Worm (Caenorhabditis elegans) whole organism, L4 larva: ENCODE data around the gene arrd-13.

Experiments
- D1046.2 ChIP-seq: fragments of 200-800 bp; sonication (Bioruptor generic); IDR thresholded peaks from 2 replicates; pipeline ENCODE4 v1.3.6; 2022; ENCODE audit warnings: missing genetic modification characterization, missing compliant biosample characterization
- F49E8.2 ChIP-seq: sonication (generic microtip); optimal IDR thresholded peaks from 2 replicates; lab custom pipeline; 2016; ENCODE audit warnings: missing compliant biosample characterization, mild to moderate bottlenecking, missing genetic modification characterization, borderline replicate concordance
- R02D3.7 ChIP-seq: fragments of 150-350 bp; sonication (generic microtip); optimal IDR thresholded peaks from 3 replicates; lab custom pipeline; 2014; ENCODE audit warnings: missing biosample characterization, missing genetic modification characterization
- T26A8.4 ChIP-seq: fragments of 200-800 bp; sonication (Bioruptor generic); IDR thresholded peaks from 2 replicates; pipeline ENCODE4 v1.3.6; 2022; ENCODE audit warnings: missing genetic modification characterization, missing compliant biosample characterization
- Y105C5A.15 ChIP-seq: fragments of 200-800 bp; sonication (Bioruptor generic); IDR thresholded peaks from 2 replicates; pipeline ENCODE4 v1.3.6; 2022; ENCODE audit warnings: missing genetic modification characterization, missing compliant biosample characterization
- Y48G9A.11 ChIP-seq: fragments of 200-800 bp; sonication (Bioruptor generic); IDR thresholded peaks from 2 replicates; pipeline ENCODE4 v1.3.6; 2022; ENCODE audit warnings: missing genetic modification reagents, missing genetic modification characterization, missing compliant biosample characterization
- Y75B8A.6 ChIP-seq: fragments of 200-800 bp; sonication (Bioruptor generic); IDR thresholded peaks from 2 replicates; pipeline ENCODE4 v1.3.6; 2022; ENCODE audit warnings: missing genetic modification reagents, missing genetic modification characterization, missing compliant biosample characterization
- aha-1 ChIP-seq: fragments of 150-350 bp; peaks from one replicate; lab custom pipeline; 2014; ENCODE audit warnings: missing biosample characterization, missing genetic modification characterization
- attf-4 ChIP-seq: sonication (generic microtip); optimal IDR thresholded peaks from 3 replicates; lab custom pipeline; 2017; ENCODE audit warnings: missing biosample characterization, missing genetic modification characterization
- ceh-44 ChIP-seq: fragments of 200-800 bp; sonication (Bioruptor generic); IDR thresholded peaks from 2 replicates; pipeline ENCODE4 v1.3.6; 2022; ENCODE audit warnings: missing genetic modification reagents, missing genetic modification characterization, missing compliant biosample characterization
- cey-2 ChIP-seq: sonication (generic microtip); optimal IDR thresholded peaks from 3 replicates; lab custom pipeline; 2017; ENCODE audit warnings: missing genetic modification characterization, mild to moderate bottlenecking, missing compliant biosample characterization, antibody characterized with exemption, borderline replicate concordance; ENCODE audit not compliant: insufficient read depth
- dmd-9 ChIP-seq: fragments of 200-800 bp; sonication (Bioruptor generic); IDR thresholded peaks from 2 replicates; pipeline ENCODE4 v1.3.6; 2022; ENCODE audit warnings: missing genetic modification reagents, missing genetic modification characterization, missing compliant biosample characterization
- dpl-1 ChIP-seq: fragments of 150-350 bp; optimal IDR thresholded peaks from 2 replicates; lab custom pipeline; 2014; ENCODE audit warnings: missing biosample characterization, missing genetic modification reagents, missing genetic modification characterization
- duxl-1 ChIP-seq: sonication (generic microtip); optimal IDR thresholded peaks from 2 replicates; lab custom pipeline; 2016; ENCODE audit warnings: mild to moderate bottlenecking, missing genetic modification characterization, moderate library complexity, missing compliant biosample characterization; ENCODE audit not compliant: poor library complexity
- egl-27 ChIP-seq: sonication (generic microtip); optimal IDR thresholded peaks from 3 replicates; lab custom pipeline; 2017; ENCODE audit warnings: missing biosample characterization, missing genetic modification reagents, missing genetic modification characterization
- gei-8 ChIP-seq: fragments of 200-800 bp; sonication (Bioruptor generic); optimal IDR thresholded peaks from 2 replicates; lab custom pipeline; 2018; ENCODE audit warnings: mild to moderate bottlenecking, missing genetic modification characterization, missing compliant biosample characterization
- hif-1 ChIP-seq, 2 experiments: sonication (generic microtip); optimal IDR thresholded peaks; 2 replicates each; lab custom pipeline; 2016 to 2017; ENCODE audit warnings: missing compliant biosample characterization in 2 of 2, missing genetic modification characterization in 2 of 2, missing genetic modification reagents in 2 of 2, missing genotype in 2 of 2, mild to moderate bottlenecking in 1 of 2
- hlh-11 ChIP-seq: fragments of 200-800 bp; sonication (Bioruptor generic); optimal IDR thresholded peaks from 2 replicates; lab custom pipeline; 2018; ENCODE audit warnings: mild to moderate bottlenecking, missing genetic modification characterization, missing compliant biosample characterization
- jun-1 ChIP-seq: fragments of 150-350 bp; optimal IDR thresholded peaks from 2 replicates; lab custom pipeline; 2014; ENCODE audit warnings: missing biosample characterization, missing genetic modification reagents, missing genetic modification characterization
- lin-38 ChIP-seq: fragments of 200-800 bp; sonication (Bioruptor generic); IDR thresholded peaks from 2 replicates; pipeline ENCODE4 v1.3.6; 2022; ENCODE audit warnings: missing genetic modification reagents, missing genetic modification characterization, missing compliant biosample characterization
- lsy-2 ChIP-seq, 2 experiments: fragments of 150-350 bp in 1 of 2; sonication (generic microtip) in 1 of 2; optimal IDR thresholded peaks; 2 replicates each; lab custom pipeline; 2014 to 2017; ENCODE audit warnings: missing biosample characterization in 2 of 2, missing genetic modification characterization in 2 of 2
- madf-5 ChIP-seq, 2 experiments: fragments of 200-800 bp; sonication (Bioruptor generic); IDR thresholded peaks; 2 replicates each; pipeline ENCODE4 v1.3.6; 2022; ENCODE audit warnings: missing compliant biosample characterization in 2 of 2, missing genetic modification characterization in 2 of 2
- mdl-1 ChIP-seq, 2 experiments: fragments of 150-350 bp in 1 of 2; sonication (generic microtip) in 1 of 2; optimal IDR thresholded peaks; 2 replicates each; lab custom pipeline; 2014 to 2017; ENCODE audit warnings: missing biosample characterization in 2 of 2, missing genetic modification characterization in 2 of 2
- mes-2 ChIP-seq: sonication (generic microtip); optimal IDR thresholded peaks from 2 replicates; lab custom pipeline; 2016; ENCODE audit warnings: missing genotype, mild to moderate bottlenecking, missing genetic modification characterization, missing compliant biosample characterization; ENCODE audit not compliant: poor library complexity, severe bottlenecking
- nhr-10 ChIP-seq: fragments of 150-350 bp; optimal IDR thresholded peaks from 2 replicates; lab custom pipeline; 2014; ENCODE audit warnings: missing biosample characterization, missing genetic modification characterization
- nhr-102 ChIP-seq: sonication (generic microtip); optimal IDR thresholded peaks from 2 replicates; lab custom pipeline; 2016; ENCODE audit warnings: mild to moderate bottlenecking, missing genetic modification characterization, moderate library complexity, missing compliant biosample characterization
- nhr-28 ChIP-seq: fragments of 150-350 bp; optimal IDR thresholded peaks from 2 replicates; lab custom pipeline; 2014; ENCODE audit warnings: missing biosample characterization, missing genetic modification characterization
- nhr-42 ChIP-seq: fragments of 200-800 bp; sonication (Bioruptor generic); IDR thresholded peaks from 2 replicates; pipeline ENCODE4 v1.3.6; 2022; ENCODE audit warnings: missing genetic modification characterization, missing compliant biosample characterization
- nhr-76 ChIP-seq: fragments of 150-350 bp; optimal IDR thresholded peaks from 2 replicates; lab custom pipeline; 2014; ENCODE audit warnings: missing biosample characterization, missing genetic modification characterization
- nhr-77 ChIP-seq: fragments of 150-350 bp; optimal IDR thresholded peaks from 2 replicates; lab custom pipeline; 2014; ENCODE audit warnings: missing biosample characterization, missing genetic modification characterization
- pha-4 ChIP-seq, 2 experiments: fragments of 150-350 bp in 1 of 2; fragments of 200-800 bp in 1 of 2; sonication (Bioruptor generic) in 1 of 2; IDR thresholded peaks in 1 of 2; optimal IDR thresholded peaks in 1 of 2; 2 replicates each; pipeline versions ENCODE4 v1.3.6 to Lab custom; 2014 to 2022; ENCODE audit warnings: missing genetic modification characterization in 2 of 2, missing genetic modification reagents in 2 of 2, missing biosample characterization in 1 of 2, missing compliant biosample characterization in 1 of 2
- php-3 ChIP-seq: fragments of 200-800 bp; sonication (Bioruptor generic); IDR thresholded peaks from 2 replicates; pipeline ENCODE4 v1.3.6; 2022; ENCODE audit warnings: missing genetic modification reagents, missing genetic modification characterization, missing compliant biosample characterization
- rbr-2 ChIP-seq: sonication (generic microtip); optimal IDR thresholded peaks from 2 replicates; lab custom pipeline; 2016; ENCODE audit warnings: missing genotype, missing genetic modification characterization, missing compliant biosample characterization
- set-16 ChIP-seq: fragments of 200-800 bp; sonication (Bioruptor generic); IDR thresholded peaks from 2 replicates; pipeline ENCODE4 v1.3.6; 2022; ENCODE audit warnings: missing genetic modification reagents, missing genetic modification characterization, missing compliant biosample characterization
- snpc-4 ChIP-seq: fragments of 150-350 bp; optimal IDR thresholded peaks from 2 replicates; lab custom pipeline; 2014; ENCODE audit warnings: missing biosample characterization, missing genetic modification characterization
- spr-1 ChIP-seq: sonication (generic microtip); optimal IDR thresholded peaks from 2 replicates; lab custom pipeline; 2016; ENCODE audit warnings: mild to moderate bottlenecking, missing genetic modification characterization, missing compliant biosample characterization
- tra-1 ChIP-seq: fragments of 200-800 bp; sonication (Bioruptor generic); IDR thresholded peaks from 2 replicates; pipeline ENCODE4 v1.3.6; 2022; ENCODE audit warnings: missing genetic modification reagents, missing genetic modification characterization, missing compliant biosample characterization
- unc-130 ChIP-seq: sonication (generic microtip); optimal IDR thresholded peaks from 2 replicates; lab custom pipeline; 2016; ENCODE audit warnings: missing genetic modification reagents, missing genetic modification characterization, missing compliant biosample characterization
- unc-39 ChIP-seq: sonication (generic microtip); optimal IDR thresholded peaks from 2 replicates; lab custom pipeline; 2017; ENCODE audit warnings: missing biosample characterization, missing genetic modification characterization
- unc-62 ChIP-seq, 3 experiments: fragments of 150-350 bp in 1 of 3; sonication (generic microtip); optimal IDR thresholded peaks in 2 of 3; peaks in 1 of 3; 1 replicate in 1 of 3; 2 replicates in 2 of 3; lab custom pipeline; 2014 to 2017; ENCODE audit warnings: missing biosample characterization in 3 of 3, missing genetic modification characterization in 3 of 3, missing genetic modification reagents in 3 of 3, missing genotype in 1 of 3
- zip-11 ChIP-seq: fragments of 200-800 bp; sonication (Bioruptor generic); IDR thresholded peaks from 2 replicates; pipeline ENCODE4 v1.3.6; 2022; ENCODE audit warnings: missing genetic modification characterization, missing compliant biosample characterization
- zip-2 ChIP-seq: fragments of 150-350 bp; optimal IDR thresholded peaks from 2 replicates; lab custom pipeline; 2014; ENCODE audit warnings: missing biosample characterization, missing genetic modification characterization

arrd-13 gene

ce11 chrII:13722763-13723162 is 35.4 kb upstream of the arrd-13 start, which contains the start of gene Y54G9A.5 (continued):
- no peak for TF ChIP-seq Y75B8A.6 (GFP tag; lab: Robert Waterston, UW)
- no peak for TF ChIP-seq php-3 (GFP tag; lab: Robert Waterston, UW)
- TF ChIP-seq nhr-76 (tag; lab: Kevin White, UChicago) = no peak
- no peak for TF ChIP-seq D1046.2 (GFP tag; lab: Robert Waterston, UW)
- 0 out of 2 replicates have a peak, but pooled peaks have one; percentile 12 for TF ChIP-seq nhr-42 (GFP tag; lab: Robert Waterston, UW)
- peak; percentile 39 for TF ChIP-seq mes-2 (tag; lab: Kevin White, UChicago)
- no peak for TF ChIP-seq R02D3.7 (tag; lab: Kevin White, UChicago)
- TF ChIP-seq nhr-28 = no peak
- no peak for TF ChIP-seq set-16 (GFP tag; lab: Robert Waterston, UW)
- no peak for TF ChIP-seq unc-39
- no peak for TF ChIP-seq snpc-4 (tag; lab: Kevin White, UChicago)
- TF ChIP-seq pha-4 (GFP tag; IDR thresholded peaks at IDR 0.05; lab: Robert Waterston, UW) = no peak
- TF ChIP-seq pha-4 (tag; optimal IDR thresholded peaks at IDR 0.05; lab: Kevin White, UChicago) = no peak
- TF ChIP-seq hif-1 (tag; optimal IDR thresholded peaks at IDR 0.05; lab: Kevin White, UChicago) = no peak
- no peak for TF ChIP-seq tra-1 (GFP tag; lab: Robert Waterston, UW)
- TF ChIP-seq mdl-1 (tag; optimal IDR thresholded peaks at IDR 0.05; lab: Kevin White, UChicago) = no peak
- peak; percentile 80 for TF ChIP-seq unc-130 (GFP tag; lab: Kevin White, UChicago)
- TF ChIP-seq Y48G9A.11 (GFP tag; lab: Robert Waterston, UW) = 0 out of 2 replicates have a peak, but pooled peaks have one; percentile 36
- peak; percentile 90 for TF ChIP-seq lin-38 (GFP tag; lab: Robert Waterston, UW)
- TF ChIP-seq spr-1 = no peak
- no peak for TF ChIP-seq madf-5 (GFP tag; IDR thresholded peaks at IDR 0.05; lab: Robert Waterston, UW)
- no peak for TF ChIP-seq gei-8
- TF ChIP-seq unc-62 (GFP tag; optimal IDR thresholded peaks at IDR 0.05 in 1 of 2; lab: Kevin White, UChicago) = no peak
- TF ChIP-seq unc-62 (tag; optimal IDR thresholded peaks at IDR 0.05; lab: Kevin White, UChicago) = no peak
- TF ChIP-seq rbr-2 (tag; lab: Kevin White, UChicago) = no peak
- TF ChIP-seq duxl-1 (tag; lab: Kevin White, UChicago) = no peak
- TF ChIP-seq attf-4 (tag; lab: Kevin White, UChicago) = no peak
- TF ChIP-seq aha-1 = no peak
- no peak for TF ChIP-seq zip-2 (tag; lab: Kevin White, UChicago)
- no peak for TF ChIP-seq zip-11 (GFP tag; lab: Robert Waterston, UW)
- TF ChIP-seq F49E8.2 (tag; lab: Kevin White, UChicago) = no peak

ce11 chrII:13723754-13724153 is 34.5 kb upstream of the arrd-13 start:
- TF ChIP-seq jun-1 = no peak
- TF ChIP-seq dmd-9 = no peak
- TF ChIP-seq lin-38 (GFP tag; lab: Robert Waterston, UW) = peak; percentile 44; the same call in 1 of the 2 replicates
- no peak for TF ChIP-seq T26A8.4 (GFP tag; lab: Robert Waterston, UW)
- no peak for TF ChIP-seq nhr-77 (tag; lab: Kevin White, UChicago)
- no peak for TF ChIP-seq hlh-11 (tag; lab: Kevin White, UChicago)
- TF ChIP-seq cey-2 (tag; lab: Kevin White, UChicago) = no peak
- no peak for TF ChIP-seq ceh-44 (GFP tag; lab: Robert Waterston, UW)
- TF ChIP-seq, all 104 proteins: peak for 1

- TF ChIP-seq dpl-1 (GFP tag; lab: Kevin White, UChicago) = peak; percentile 52
- no peak for TF ChIP-seq R02D3.7 (tag; lab: Kevin White, UChicago)
- peak; percentile 71 for TF ChIP-seq aha-1
- peak in 1 of 2 experiments; percentile 31 for TF ChIP-seq lsy-2 (tag; optimal IDR thresholded peaks at IDR 0.05; lab: Kevin White, UChicago)
- TF ChIP-seq egl-27 (tag; lab: Kevin White, UChicago) = no peak
- TF ChIP-seq mes-2 (tag; lab: Kevin White, UChicago) = peak; percentile 53
- TF ChIP-seq nhr-10 (tag; lab: Kevin White, UChicago) = no peak
- TF ChIP-seq nhr-102 (tag; lab: Kevin White, UChicago) = no peak
- TF ChIP-seq unc-130 (GFP tag; lab: Kevin White, UChicago) = peak; percentile 25
- peak; percentile 67 for TF ChIP-seq lin-38 (GFP tag; lab: Robert Waterston, UW)
- TF ChIP-seq Y105C5A.15 = no peak
- TF ChIP-seq, all 104 proteins: peak for 6
These were observed 32.4 kb upstream of the arrd-13 start, which contains the start of the genes Y54G9A.7 and bub-3 for ce11 chrII:13725793-13726192. Gene Y54G9A.7 (minus strand): TSS chrII:13725799. Gene bub-3 (plus strand): TSS chrII:13726062.
